1 fruit fly cellular context compared by ENCODE assay signal in genomic region chrX:4919040-4919881, dm6.
TF ChIP-seq lines count a peak whose summit lies in the region.

No protein-coding gene starts in this region.

TF ChIP-seq in whole organism, embryonic, 481 proteins besides CTCF, POLR2A, EP300 and RAD21 (continued from another document and continues in another):
- no peak for TF ChIP-seq CG33557 (GFP tag; optimal IDR thresholded peaks at IDR 0.05; lab: Kevin White, UChicago)
- TF ChIP-seq CG11504 (tag; optimal IDR thresholded peaks at IDR 0.05; lab: Kevin White, UChicago) = peak; percentile 85
- TF ChIP-seq pho (GFP tag; optimal IDR thresholded peaks at IDR 0.05; lab: Kevin White, UChicago) = peak; percentile 67
- TF ChIP-seq CG30020 (tag; optimal IDR thresholded peaks at IDR 0.05; lab: Kevin White, UChicago) = no peak
- no peak for TF ChIP-seq CG15073 (GFP tag; optimal IDR thresholded peaks at IDR 0.05; lab: Kevin White, UChicago)
- no peak for TF ChIP-seq Elba2 (GFP tag; optimal IDR thresholded peaks at IDR 0.05; lab: Kevin White, UChicago)
- TF ChIP-seq yki (optimal IDR thresholded peaks at IDR 0.05; lab: Kevin White, UChicago) = no peak
- TF ChIP-seq CG18011 (GFP tag; optimal IDR thresholded peaks at IDR 0.05; lab: Kevin White, UChicago) = peak; percentile 9
- peak; percentile 79; the same call in 2 of the 3 replicates for TF ChIP-seq CG3726 (GFP tag; IDR thresholded peaks at IDR 0.05; lab: Robert Waterston, UW)
- TF ChIP-seq CG3281 (GFP tag; optimal IDR thresholded peaks at IDR 0.05; lab: Kevin White, UChicago) = peak; percentile 72
- TF ChIP-seq CG2202 (tag; optimal IDR thresholded peaks at IDR 0.05; lab: Kevin White, UChicago) = peak; percentile 28
- TF ChIP-seq eve (GFP tag; optimal IDR thresholded peaks at IDR 0.05; lab: Kevin White, UChicago) = no peak
- TF ChIP-seq Vsx1 (GFP tag; optimal IDR thresholded peaks at IDR 0.05; lab: Kevin White, UChicago) = no peak
- TF ChIP-seq CG2712 (tag; optimal IDR thresholded peaks at IDR 0.05; lab: Kevin White, UChicago) = peak; percentile 71
- TF ChIP-seq onecut (GFP tag; IDR thresholded peaks at IDR 0.05; lab: Robert Waterston, UW) = peak; percentile 72
- no peak for TF ChIP-seq prd (optimal IDR thresholded peaks at IDR 0.05; lab: Kevin White, UChicago)
- TF ChIP-seq prd (GFP tag; IDR thresholded peaks at IDR 0.05; lab: Robert Waterston, UW) = peak; percentile 91
- no peak for TF ChIP-seq CG2116 (GFP tag; optimal IDR thresholded peaks at IDR 0.05; lab: Kevin White, UChicago)
- TF ChIP-seq ro (GFP tag; IDR thresholded peaks at IDR 0.05; lab: Robert Waterston, UW) = peak; percentile 71
- TF ChIP-seq ind (GFP tag; optimal IDR thresholded peaks at IDR 0.05; lab: Kevin White, UChicago) = peak; percentile 92
- peak; percentile 79 for TF ChIP-seq gro (GFP tag; optimal IDR thresholded peaks at IDR 0.05; lab: Kevin White, UChicago)
- peak; percentile 56 for TF ChIP-seq CG31365 (tag; optimal IDR thresholded peaks at IDR 0.05; lab: Kevin White, UChicago)
- TF ChIP-seq pros (GFP tag; optimal IDR thresholded peaks at IDR 0.05; lab: Kevin White, UChicago) = no peak
- TF ChIP-seq dmrt11E (tag; optimal IDR thresholded peaks at IDR 0.05; lab: Kevin White, UChicago) = peak; percentile 48
- TF ChIP-seq CG43689 (GFP tag; IDR thresholded peaks at IDR 0.05; lab: Robert Waterston, UW) = peak; percentile 84
- TF ChIP-seq CG8359 (GFP tag; optimal IDR thresholded peaks at IDR 0.05; lab: Kevin White, UChicago; ENCODE audit: borderline replicate concordance) = no peak
- peak; percentile 71 for TF ChIP-seq HmgZ (tag; optimal IDR thresholded peaks at IDR 0.05; lab: Kevin White, UChicago)
- peak; percentile 7 for TF ChIP-seq CG15696 (tag; optimal IDR thresholded peaks at IDR 0.05; lab: Kevin White, UChicago)
- peak; percentile 84 for TF ChIP-seq CG12219 (GFP tag; optimal IDR thresholded peaks at IDR 0.05; lab: Kevin White, UChicago)
- peak; percentile 82 for TF ChIP-seq zfh1 (GFP tag; IDR thresholded peaks at IDR 0.05; lab: Robert Waterston, UW)
- TF ChIP-seq CG8765 (GFP tag; IDR thresholded peaks at IDR 0.05; lab: Robert Waterston, UW) = peak; percentile 41; the same call in 1 of the 2 replicates
- peak; percentile 86 for TF ChIP-seq lilli (GFP tag; optimal IDR thresholded peaks at IDR 0.05; lab: Kevin White, UChicago)
- TF ChIP-seq dmrt99B (tag; optimal IDR thresholded peaks at IDR 0.05; lab: Kevin White, UChicago) = peak; percentile 79
- TF ChIP-seq trh (GFP tag; optimal IDR thresholded peaks at IDR 0.05; lab: Kevin White, UChicago) = peak; percentile 45
- TF ChIP-seq CG4707 (GFP tag; optimal IDR thresholded peaks at IDR 0.05; lab: Kevin White, UChicago) = peak; percentile 53
- TF ChIP-seq CG7963 (GFP tag; IDR thresholded peaks at IDR 0.05; lab: Robert Waterston, UW; ENCODE audit: partially characterized antibody) = no peak
- TF ChIP-seq CG17829 (tag; optimal IDR thresholded peaks at IDR 0.05; lab: Kevin White, UChicago) = peak; percentile 56
- peak; percentile 71 for TF ChIP-seq CG9437 (GFP tag; optimal IDR thresholded peaks at IDR 0.05; lab: Kevin White, UChicago)
- TF ChIP-seq CG11093 (GFP tag; IDR thresholded peaks at IDR 0.05; lab: Robert Waterston, UW) = peak; percentile 86
- TF ChIP-seq CG8944 (GFP tag; optimal IDR thresholded peaks at IDR 0.05; lab: Kevin White, UChicago) = peak; percentile 89
- TF ChIP-seq E2f1 (GFP tag; IDR thresholded peaks at IDR 0.05; lab: Robert Waterston, UW) = peak; percentile 84
- TF ChIP-seq mam (GFP tag; optimal IDR thresholded peaks at IDR 0.05; lab: Kevin White, UChicago) = peak; percentile 87
- TF ChIP-seq Scr (GFP tag; IDR thresholded peaks at IDR 0.05; lab: Robert Waterston, UW; ENCODE audit: partially characterized antibody) = no peak
- peak; percentile 82 for TF ChIP-seq CHES-1-like (GFP tag; optimal IDR thresholded peaks at IDR 0.05; lab: Kevin White, UChicago)
- peak; percentile 72 for TF ChIP-seq slp2 (GFP tag; optimal IDR thresholded peaks at IDR 0.05; lab: Kevin White, UChicago)
- peak; percentile 75 for TF ChIP-seq Side (GFP tag; optimal IDR thresholded peaks at IDR 0.05; lab: Kevin White, UChicago)
- peak; percentile 62 for TF ChIP-seq slou (GFP tag; optimal IDR thresholded peaks at IDR 0.05; lab: Kevin White, UChicago)
- TF ChIP-seq Fer3 (tag; optimal IDR thresholded peaks at IDR 0.05; lab: Kevin White, UChicago) = peak; percentile 83
- peak; percentile 56 for TF ChIP-seq scrt (GFP tag; optimal IDR thresholded peaks at IDR 0.05; lab: Kevin White, UChicago)
- TF ChIP-seq HHEX (GFP tag; optimal IDR thresholded peaks at IDR 0.05; lab: Kevin White, UChicago) = peak; percentile 81
- TF ChIP-seq ssp (GFP tag; IDR thresholded peaks at IDR 0.05; lab: Robert Waterston, UW) = peak; percentile 81
- peak; percentile 87 for TF ChIP-seq sr (GFP tag; IDR thresholded peaks at IDR 0.05; lab: Robert Waterston, UW)
- TF ChIP-seq Doc3 (GFP tag; IDR thresholded peaks at IDR 0.05; lab: Robert Waterston, UW; ENCODE audit: partially characterized antibody) = no peak
- TF ChIP-seq Nf-YA (GFP tag; IDR thresholded peaks at IDR 0.05; lab: Robert Waterston, UW) = peak; percentile 67
- peak; percentile 63 for TF ChIP-seq Awh (GFP tag; IDR thresholded peaks at IDR 0.05; lab: Robert Waterston, UW)
- peak; percentile 85 for TF ChIP-seq CG7839 (tag; optimal IDR thresholded peaks at IDR 0.05; lab: Kevin White, UChicago)
- peak; percentile 72 for TF ChIP-seq fu2 (GFP tag; optimal IDR thresholded peaks at IDR 0.05; lab: Kevin White, UChicago)
- no peak for TF ChIP-seq corto (GFP tag; optimal IDR thresholded peaks at IDR 0.05; lab: Kevin White, UChicago)
- TF ChIP-seq bcd (GFP tag; optimal IDR thresholded peaks at IDR 0.05; lab: Kevin White, UChicago) = peak; percentile 83
- TF ChIP-seq unc-4 (GFP tag; IDR thresholded peaks at IDR 0.05; lab: Robert Waterston, UW; ENCODE audit: partially characterized antibody) = no peak
- peak; percentile 70 for TF ChIP-seq CG1602 (GFP tag; optimal IDR thresholded peaks at IDR 0.05; lab: Kevin White, UChicago)
- TF ChIP-seq CG6689 (GFP tag; IDR thresholded peaks at IDR 0.05; lab: Robert Waterston, UW) = peak; percentile 84
- peak; percentile 38 for TF ChIP-seq exex (tag; optimal IDR thresholded peaks at IDR 0.05; lab: Kevin White, UChicago)
- peak; percentile 85 for TF ChIP-seq Optix (GFP tag; IDR thresholded peaks at IDR 0.05; lab: Robert Waterston, UW)
- TF ChIP-seq Fer2 (tag; optimal IDR thresholded peaks at IDR 0.05; lab: Kevin White, UChicago) = peak; percentile 52
- peak; percentile 73 for TF ChIP-seq wor (GFP tag; IDR thresholded peaks at IDR 0.05; lab: Robert Waterston, UW)
- TF ChIP-seq CG9215 (GFP tag; IDR thresholded peaks at IDR 0.05; lab: Robert Waterston, UW) = peak; percentile 82
- TF ChIP-seq CG1233 (GFP tag; optimal IDR thresholded peaks at IDR 0.05; lab: Kevin White, UChicago) = peak; percentile 48
- TF ChIP-seq hth (optimal IDR thresholded peaks at IDR 0.05; lab: Kevin White, UChicago) = no peak
- TF ChIP-seq Xrp1 (GFP tag; IDR thresholded peaks at IDR 0.05; lab: Robert Waterston, UW) = peak; percentile 83
- no peak for TF ChIP-seq vnd (GFP tag; IDR thresholded peaks at IDR 0.05; lab: Robert Waterston, UW; ENCODE audit: partially characterized antibody)
- TF ChIP-seq klu (GFP tag; IDR thresholded peaks at IDR 0.05; lab: Robert Waterston, UW) = peak; percentile 65
- TF ChIP-seq croc (GFP tag; conservative IDR thresholded peaks at IDR 0.05; lab: Robert Waterston, UW) = peak; percentile 53; the same call in 1 of the 3 replicates
- TF ChIP-seq Usf (GFP tag; optimal IDR thresholded peaks at IDR 0.05; lab: Kevin White, UChicago) = peak; percentile 46
- peak; percentile 66 for TF ChIP-seq CG4424 (GFP tag; optimal IDR thresholded peaks at IDR 0.05; lab: Kevin White, UChicago)
- peak; percentile 61 for TF ChIP-seq CG10321 (GFP tag; IDR thresholded peaks at IDR 0.05; lab: Robert Waterston, UW)
- TF ChIP-seq Hmr (GFP tag; optimal IDR thresholded peaks at IDR 0.05; lab: Kevin White, UChicago) = peak; percentile 78
- peak; percentile 49 for TF ChIP-seq luna (GFP tag; optimal IDR thresholded peaks at IDR 0.05; lab: Kevin White, UChicago)
- TF ChIP-seq CG32767 (GFP tag; IDR thresholded peaks at IDR 0.05; lab: Robert Waterston, UW) = peak; percentile 82
- peak; percentile 77; the same call in 1 of the 2 replicates for TF ChIP-seq CG6272 (GFP tag; IDR thresholded peaks at IDR 0.05; lab: Robert Waterston, UW)
- TF ChIP-seq lmd (GFP tag; IDR thresholded peaks at IDR 0.05; lab: Robert Waterston, UW) = peak; percentile 95
- peak; percentile 63 for TF ChIP-seq CG7987 (GFP tag; optimal IDR thresholded peaks at IDR 0.05; lab: Kevin White, UChicago)
- peak; percentile 2 for TF ChIP-seq Hand (GFP tag; optimal IDR thresholded peaks at IDR 0.05; lab: Kevin White, UChicago)
- TF ChIP-seq CG6813 (GFP tag; optimal IDR thresholded peaks at IDR 0.05; lab: Kevin White, UChicago) = peak; percentile 35
- TF ChIP-seq jumu (GFP tag; optimal IDR thresholded peaks at IDR 0.05; lab: Kevin White, UChicago) = peak; percentile 90
- TF ChIP-seq ham (GFP tag; IDR thresholded peaks at IDR 0.05; lab: Robert Waterston, UW) = peak; percentile 55; the same call in 1 of the 2 replicates
- TF ChIP-seq CG30403 (GFP tag; optimal IDR thresholded peaks at IDR 0.05; lab: Kevin White, UChicago) = peak; percentile 81
- TF ChIP-seq Dref (GFP tag; IDR thresholded peaks at IDR 0.05; lab: Robert Waterston, UW) = 0 out of 2 replicates have a peak, but pooled peaks have one; percentile 23
- TF ChIP-seq fd102C (GFP tag; optimal IDR thresholded peaks at IDR 0.05; lab: Kevin White, UChicago) = no peak
- peak; percentile 65 for TF ChIP-seq cato (GFP tag; optimal IDR thresholded peaks at IDR 0.05; lab: Kevin White, UChicago; ENCODE audit: borderline replicate concordance)
- TF ChIP-seq CG14860 (GFP tag; IDR thresholded peaks at IDR 0.05; lab: Robert Waterston, UW; ENCODE audit: partially characterized antibody) = no peak
- peak; percentile 80 for TF ChIP-seq H15 (GFP tag; IDR thresholded peaks at IDR 0.05; lab: Robert Waterston, UW)
- no peak for TF ChIP-seq gfzf (GFP tag; optimal IDR thresholded peaks at IDR 0.05; lab: Kevin White, UChicago)
- TF ChIP-seq otp (GFP tag; IDR thresholded peaks at IDR 0.05; lab: Robert Waterston, UW) = peak; percentile 70; the same call in 1 of the 3 replicates
- TF ChIP-seq CG2120 (GFP tag; optimal IDR thresholded peaks at IDR 0.05; lab: Kevin White, UChicago) = peak; percentile 88
- peak; percentile 77 for TF ChIP-seq CG16863 (GFP tag; optimal IDR thresholded peaks at IDR 0.05; lab: Kevin White, UChicago)
- no peak for TF ChIP-seq Kr (GFP tag; optimal IDR thresholded peaks at IDR 0.05; lab: Kevin White, UChicago)
- peak; percentile 87 to 90 for TF ChIP-seq dpn (GFP tag; optimal IDR thresholded peaks at IDR 0.05; lab: Kevin White, UChicago)
- TF ChIP-seq CG14667 (GFP tag; IDR thresholded peaks at IDR 0.05; lab: Robert Waterston, UW) = peak; percentile 86
- peak; percentile 84; the same call in 2 of the 3 replicates for TF ChIP-seq CG11695 (GFP tag; IDR thresholded peaks at IDR 0.05; lab: Robert Waterston, UW)
- TF ChIP-seq YL-1 (GFP tag; optimal IDR thresholded peaks at IDR 0.05; lab: Kevin White, UChicago) = peak; percentile 12
- peak; percentile 62 for TF ChIP-seq CG15514 (GFP tag; optimal IDR thresholded peaks at IDR 0.05; lab: Kevin White, UChicago)
- TF ChIP-seq stwl (tag; optimal IDR thresholded peaks at IDR 0.05; lab: Kevin White, UChicago) = no peak
- peak; percentile 86 for TF ChIP-seq gem (tag; optimal IDR thresholded peaks at IDR 0.05; lab: Kevin White, UChicago)
- TF ChIP-seq CG1529 (GFP tag; optimal IDR thresholded peaks at IDR 0.05; lab: Kevin White, UChicago) = peak; percentile 14
- no peak for TF ChIP-seq ac (GFP tag; optimal IDR thresholded peaks at IDR 0.05; lab: Kevin White, UChicago)
- peak; percentile 71 for TF ChIP-seq HLH54F (GFP tag; optimal IDR thresholded peaks at IDR 0.05; lab: Kevin White, UChicago)
- TF ChIP-seq Sry-δ (GFP tag; optimal IDR thresholded peaks at IDR 0.05; lab: Kevin White, UChicago) = peak; percentile 20
- peak; percentile 59; the same call in 1 of the 2 replicates for TF ChIP-seq peb (GFP tag; IDR thresholded peaks at IDR 0.05; lab: Robert Waterston, UW)
- peak; percentile 90 for TF ChIP-seq gsb (GFP tag; IDR thresholded peaks at IDR 0.05; lab: Robert Waterston, UW)
- peak; percentile 66 for TF ChIP-seq CG4854 (GFP tag; optimal IDR thresholded peaks at IDR 0.05; lab: Kevin White, UChicago)
- peak; percentile 85 for TF ChIP-seq Sox102F (GFP tag; optimal IDR thresholded peaks at IDR 0.05; lab: Kevin White, UChicago)
- peak; percentile 56; the same call in 1 of the 2 replicates for TF ChIP-seq sim (GFP tag; IDR thresholded peaks at IDR 0.05; lab: Robert Waterston, UW)
- 0 out of 3 replicates have a peak, but pooled peaks have one; percentile 2 for TF ChIP-seq CG16813 (GFP tag; IDR thresholded peaks at IDR 0.05; lab: Robert Waterston, UW; ENCODE audit: partially characterized antibody)
- TF ChIP-seq so (GFP tag; IDR thresholded peaks at IDR 0.05; lab: Robert Waterston, UW) = peak; percentile 81
- peak; percentile 49 for TF ChIP-seq p53 (GFP tag; optimal IDR thresholded peaks at IDR 0.05; lab: Kevin White, UChicago)
- peak; percentile 34; the same call in 1 of the 2 replicates for TF ChIP-seq GATAe (GFP tag; conservative IDR thresholded peaks at IDR 0.05; lab: Robert Waterston, UW)
- TF ChIP-seq sc (optimal IDR thresholded peaks at IDR 0.05; lab: Kevin White, UChicago) = no peak
- TF ChIP-seq sc (GFP tag; optimal IDR thresholded peaks at IDR 0.05; lab: Kevin White, UChicago) = peak; percentile 1
- TF ChIP-seq emc (GFP tag; optimal IDR thresholded peaks at IDR 0.05; lab: Kevin White, UChicago) = peak; percentile 71
- TF ChIP-seq CG10274 (GFP tag; optimal IDR thresholded peaks at IDR 0.05; lab: Kevin White, UChicago) = peak; percentile 54
- peak; percentile 84 for TF ChIP-seq NfI (GFP tag; optimal IDR thresholded peaks at IDR 0.05; lab: Kevin White, UChicago)
- TF ChIP-seq pan (optimal IDR thresholded peaks at IDR 0.05; lab: Kevin White, UChicago) = no peak
- TF ChIP-seq pan (GFP tag; optimal IDR thresholded peaks at IDR 0.05 in 1 of 2, IDR thresholded peaks at IDR 0.05 in 1 of 2) = peak in 1 of 2 experiments; percentile 92
- TF ChIP-seq CG8924 (tag; optimal IDR thresholded peaks at IDR 0.05; lab: Kevin White, UChicago) = peak; percentile 72
- peak; percentile 84 for TF ChIP-seq bab2 (GFP tag; optimal IDR thresholded peaks at IDR 0.05; lab: Kevin White, UChicago)
- no peak for TF ChIP-seq zf30C (GFP tag; optimal IDR thresholded peaks at IDR 0.05; lab: Kevin White, UChicago)
- TF ChIP-seq run (tag; optimal IDR thresholded peaks at IDR 0.05; lab: Kevin White, UChicago) = peak; percentile 38
- peak; percentile 84 for TF ChIP-seq ase (GFP tag; IDR thresholded peaks at IDR 0.05; lab: Robert Waterston, UW)
